Fruit fly (Drosophila melanogaster): ENCODE results near the gene CG34041.

DNA sequence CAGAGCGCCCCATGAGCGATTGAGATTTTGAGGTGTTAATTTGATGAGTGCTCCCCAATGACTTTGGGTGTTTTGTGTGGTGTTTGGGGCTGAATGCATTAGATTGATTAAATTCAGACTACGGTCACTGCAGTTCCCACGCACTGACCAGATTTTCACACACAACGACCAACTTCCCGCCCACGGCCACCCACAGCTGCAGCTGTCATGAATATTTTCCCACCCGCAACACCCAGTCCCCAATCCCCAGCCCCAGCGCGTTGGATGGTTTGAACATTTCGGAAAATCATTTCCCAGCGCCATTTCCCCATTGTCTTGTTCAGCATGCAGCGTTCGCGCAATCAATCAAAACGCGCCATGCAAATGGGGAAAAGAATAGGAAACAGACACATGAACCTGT is 33.6 kb downstream of the CG34041 start:
- no peak for TF ChIP-seq CG5204 (GFP tag; optimal IDR thresholded peaks at IDR 0.05)
- TF ChIP-seq cic (GFP tag; optimal IDR thresholded peaks at IDR 0.05): no peak
- TF ChIP-seq toe (GFP tag; optimal IDR thresholded peaks at IDR 0.05): no peak
- TF ChIP-seq pad (GFP tag; optimal IDR thresholded peaks at IDR 0.05): no peak
- no peak for TF ChIP-seq bab1 (GFP tag; optimal IDR thresholded peaks at IDR 0.05)
- no peak for TF ChIP-seq CG7101 (tag; optimal IDR thresholded peaks at IDR 0.05)
- no peak for TF ChIP-seq CG11617 (GFP tag; optimal IDR thresholded peaks at IDR 0.05)
- no peak for TF ChIP-seq CG12768 (GFP tag; optimal IDR thresholded peaks at IDR 0.05)
- TF ChIP-seq cnc (optimal IDR thresholded peaks at IDR 0.05): no peak

All from whole organism, adult.